Worm (Caenorhabditis elegans) whole organism, early embryonic: Measurements from ENCODE around the gene C27A2.12.

Experiments used
- B0310.2 ChIP-seq: sonication (generic microtip); optimal IDR thresholded peaks from 2 replicates; lab custom pipeline; 2016; ENCODE audit warnings: mild to moderate bottlenecking, missing genetic modification characterization, missing compliant biosample characterization
- F13C5.2 ChIP-seq: sonication (generic microtip); optimal IDR thresholded peaks from 2 replicates; lab custom pipeline; 2017; ENCODE audit warnings: mild to moderate bottlenecking, missing genetic modification characterization, inconsistent platforms, missing compliant biosample characterization
- aly-1 ChIP-seq: sonication (generic microtip); optimal IDR thresholded peaks from 2 replicates; lab custom pipeline; 2016; ENCODE audit warnings: missing genetic modification characterization, missing compliant biosample characterization
- ama-1 ChIP-seq: fragments of 150-350 bp; optimal IDR thresholded peaks from 2 replicates; lab custom pipeline; 2014
- ceh-13 ChIP-seq: fragments of 200-800 bp; sonication (Bioruptor generic); optimal IDR thresholded peaks from 2 replicates; lab custom pipeline; 2018; ENCODE audit warnings: mild to moderate bottlenecking, missing genetic modification characterization, missing compliant biosample characterization
- ceh-36 ChIP-seq: sonication (generic microtip); optimal IDR thresholded peaks from 2 replicates; lab custom pipeline; 2016; ENCODE audit warnings: missing genetic modification characterization, inconsistent platforms, missing compliant biosample characterization
- ets-7 ChIP-seq: sonication (generic microtip); optimal IDR thresholded peaks from 2 replicates; lab custom pipeline; 2016; ENCODE audit warnings: missing genotype, missing genetic modification characterization, missing compliant biosample characterization
- flt-1 ChIP-seq: fragments of 200-800 bp; sonication (Bioruptor generic); IDR thresholded peaks from 2 replicates; pipeline ENCODE4 v1.3.6; 2022; ENCODE audit warnings: missing genetic modification characterization, missing compliant biosample characterization
- hmbx-1 ChIP-seq: sonication (generic microtip); optimal IDR thresholded peaks from 2 replicates; lab custom pipeline; 2016; ENCODE audit warnings: mild to moderate bottlenecking, missing genetic modification characterization, missing compliant biosample characterization
- hmg-4 ChIP-seq: fragments of 200-800 bp; sonication (Bioruptor generic); optimal IDR thresholded peaks from 2 replicates; lab custom pipeline; 2018; ENCODE audit warnings: mild to moderate bottlenecking, missing genetic modification characterization, missing compliant biosample characterization
- hnd-1 ChIP-seq: sonication (generic microtip); optimal IDR thresholded peaks from 2 replicates; lab custom pipeline; 2016; ENCODE audit warnings: missing genetic modification characterization, missing compliant biosample characterization
- pes-1 ChIP-seq: fragments of 200-800 bp; sonication (Bioruptor generic); IDR thresholded peaks from 2 replicates; pipeline ENCODE4 v1.3.6; 2022; ENCODE audit warnings: missing genetic modification reagents, missing genetic modification characterization, missing compliant biosample characterization
- scrt-1 ChIP-seq: fragments of 200-800 bp; sonication (Bioruptor generic); IDR thresholded peaks from 2 replicates; pipeline ENCODE4 v1.3.6; 2022; ENCODE audit warnings: missing genetic modification characterization, missing compliant biosample characterization
- sea-1 ChIP-seq: fragments of 200-800 bp; sonication (Bioruptor generic); conservative IDR thresholded peaks from 2 replicates; pipeline ENCODE4 v1.3.6; 2022; ENCODE audit warnings: missing genetic modification characterization, missing compliant biosample characterization
- tbx-11 ChIP-seq: fragments of 200-800 bp; sonication (Bioruptor generic); IDR thresholded peaks from 2 replicates; pipeline ENCODE4 v1.3.6; 2022; ENCODE audit warnings: missing genetic modification characterization, missing compliant biosample characterization
- tbx-37 ChIP-seq: fragments of 200-800 bp; sonication (Bioruptor generic); conservative IDR thresholded peaks from 2 replicates; pipeline ENCODE4 v1.3.6; 2022; ENCODE audit warnings: missing genetic modification reagents, missing genetic modification characterization, missing compliant biosample characterization
- tra-4 ChIP-seq: sonication (generic microtip); optimal IDR thresholded peaks from 2 replicates; lab custom pipeline; 2017; ENCODE audit warnings: missing genetic modification characterization, missing compliant biosample characterization

C27A2.12 gene

DNA sequence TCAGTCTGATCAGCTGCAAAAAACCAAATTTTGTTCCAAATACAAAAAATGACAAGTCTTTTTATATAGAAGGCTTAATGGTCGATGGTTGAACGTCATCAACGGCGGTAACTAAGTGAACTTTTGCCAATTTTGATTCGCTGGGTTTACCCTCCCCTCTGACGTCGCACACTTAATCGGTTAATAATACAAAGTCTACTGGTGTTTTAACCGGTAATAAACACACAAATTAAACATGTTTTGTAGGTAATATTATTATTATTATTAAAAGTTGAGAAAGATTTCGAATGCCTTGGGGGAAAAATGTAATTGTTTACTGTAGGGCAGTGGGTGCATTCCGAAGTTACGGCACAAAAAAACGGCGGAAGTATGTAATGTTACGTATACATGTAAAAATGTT, 2.8 kb upstream of the C27A2.12 start, which contains the start of gene pho-12:
TSS of gene pho-12 (minus strand) at position 101 of the 400 bp plus-strand sequence.
- TF ChIP-seq scrt-1 (GFP tag; lab: Robert Waterston, UW) (no peak), tra-4 (tag; lab: Kevin White, UChicago) (no peak), B0310.2 (tag; lab: Kevin White, UChicago) (no peak), hmg-4 (no peak), ceh-36 (tag; lab: Kevin White, UChicago) (no peak), tbx-37 (no peak), tbx-11 (GFP tag; lab: Robert Waterston, UW) (no peak)

DNA sequence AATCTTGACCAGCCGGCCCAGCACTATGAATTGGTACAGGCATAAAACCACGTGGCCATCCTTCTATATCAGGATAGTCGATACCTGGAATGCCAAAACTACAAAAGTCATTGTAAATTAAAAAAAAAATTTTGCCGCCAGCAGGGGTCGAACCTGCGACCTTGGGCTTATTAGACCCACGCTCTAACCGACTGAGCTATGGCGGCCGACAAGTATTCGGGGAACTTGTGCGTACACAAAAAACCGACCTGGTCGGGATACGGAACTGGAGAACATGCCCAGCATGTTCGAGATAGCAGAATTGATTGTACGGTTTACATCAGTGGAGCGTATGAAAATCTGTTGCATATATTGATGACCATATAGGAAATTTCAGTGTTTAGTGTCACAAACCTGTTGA, 621 bp downstream of the C27A2.12 start:
- TF ChIP-seq tbx-11 (GFP tag; lab: Robert Waterston, UW) (0 out of 2 replicates have a peak, but pooled peaks have one; percentile 28), tra-4 (tag; lab: Kevin White, UChicago) (no peak), scrt-1 (GFP tag; lab: Robert Waterston, UW) (peak; percentile 72), ets-7 (tag; lab: Kevin White, UChicago) (no peak), ama-1 (no peak), sea-1 (GFP tag; lab: Robert Waterston, UW) (0 out of 2 replicates have a peak, but pooled peaks have one; percentile 63), ceh-36 (tag; lab: Kevin White, UChicago) (peak; percentile 54), F13C5.2 (tag; lab: Kevin White, UChicago) (no peak), hmg-4 (peak; percentile 51), flt-1 (GFP tag; lab: Robert Waterston, UW) (peak; percentile 72), pes-1 (GFP tag; lab: Robert Waterston, UW) (peak; percentile 86), hmbx-1 (tag; lab: Kevin White, UChicago) (no peak), B0310.2 (tag; lab: Kevin White, UChicago) (peak; percentile 24), ceh-13 (GFP tag; lab: Kevin White, UChicago) (peak; percentile 53), aly-1 (tag; lab: Kevin White, UChicago) (no peak), tbx-37 (no peak; the same call in 1 of the 2 replicates), hnd-1 (tag; lab: Kevin White, UChicago) (no peak)

- TF ChIP-seq F13C5.2 (tag; lab: Kevin White, UChicago) = no peak
- TF ChIP-seq ceh-13 (GFP tag; lab: Kevin White, UChicago) = no peak
- TF ChIP-seq ama-1 = no peak
- TF ChIP-seq tra-4 (tag; lab: Kevin White, UChicago) = no peak
- no peak for TF ChIP-seq B0310.2 (tag; lab: Kevin White, UChicago)
- TF ChIP-seq flt-1 (GFP tag; lab: Robert Waterston, UW) = no peak
- TF ChIP-seq scrt-1 (GFP tag; lab: Robert Waterston, UW) = no peak
- TF ChIP-seq sea-1 (GFP tag; lab: Robert Waterston, UW) = no peak
- TF ChIP-seq ceh-36 (tag; lab: Kevin White, UChicago) = no peak
- TF ChIP-seq hmg-4 = no peak
- no peak for TF ChIP-seq tbx-37
- no peak for TF ChIP-seq hnd-1 (tag; lab: Kevin White, UChicago)
- no peak for TF ChIP-seq hmbx-1 (tag; lab: Kevin White, UChicago)
Measured at ce11 chrII:5056254-5056653, 1.7 kb downstream of the C27A2.12 start.

DNA sequence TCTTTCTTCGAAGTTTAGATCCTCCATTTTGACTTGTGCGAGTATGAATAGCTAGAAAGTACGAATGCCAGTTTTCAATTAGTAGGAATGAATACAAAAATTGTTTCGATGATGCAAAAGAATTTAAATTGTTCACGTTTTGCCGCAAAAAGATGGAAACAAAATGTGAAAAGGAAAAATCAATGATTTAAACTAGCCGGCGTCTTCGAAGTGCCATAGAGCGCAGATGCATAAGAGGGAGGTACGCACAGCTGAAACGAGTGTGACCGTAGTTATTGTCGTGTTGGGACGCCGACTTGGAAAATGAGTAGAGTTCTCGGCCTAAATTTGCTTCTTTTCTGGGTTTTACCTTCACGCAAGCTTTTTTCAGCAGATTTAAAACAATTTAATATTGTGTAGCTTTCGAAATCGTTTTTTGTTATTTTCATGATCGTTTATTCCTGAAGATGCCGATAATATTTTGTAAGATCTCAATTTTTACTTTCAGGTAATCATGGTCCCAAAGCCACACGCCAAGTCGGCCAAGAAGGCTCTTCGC, 2.7 kb downstream of the C27A2.12 start, which contains the start of the genes ify-1 and rpl-22:
TSS of gene ify-1 (minus strand) at position 51 of the 538 bp plus-strand sequence.
TSS of gene rpl-22 (plus strand) at position 488 of the 538 bp plus-strand sequence.
- no peak for TF ChIP-seq ama-1
- no peak for TF ChIP-seq ets-7 (tag; lab: Kevin White, UChicago)
- peak; percentile 83 for TF ChIP-seq F13C5.2 (tag; lab: Kevin White, UChicago)
- TF ChIP-seq B0310.2 (tag; lab: Kevin White, UChicago) = no peak
- TF ChIP-seq tbx-11 (GFP tag; lab: Robert Waterston, UW) = no peak
- no peak for TF ChIP-seq sea-1 (GFP tag; lab: Robert Waterston, UW)
- no peak for TF ChIP-seq tra-4 (tag; lab: Kevin White, UChicago)
- peak; percentile 65 for TF ChIP-seq hmg-4
- no peak for TF ChIP-seq aly-1 (tag; lab: Kevin White, UChicago)
- TF ChIP-seq tbx-37 = peak; percentile 56; the same call in 1 of the 2 replicates
- TF ChIP-seq ceh-13 (GFP tag; lab: Kevin White, UChicago) = no peak
- TF ChIP-seq hmbx-1 (tag; lab: Kevin White, UChicago) = no peak
- TF ChIP-seq pes-1 (GFP tag; lab: Robert Waterston, UW) = no peak
- TF ChIP-seq flt-1 (GFP tag; lab: Robert Waterston, UW) = peak; percentile 69; the same call in 1 of the 2 replicates
- TF ChIP-seq scrt-1 (GFP tag; lab: Robert Waterston, UW) = no peak; the same call in 1 of the 2 replicates

ce11 chrII:5050776-5051175, 7.2 kb downstream of the C27A2.12 start:
- TF ChIP-seq ama-1 (no peak), ceh-36 (tag; lab: Kevin White, UChicago) (no peak), pes-1 (GFP tag; lab: Robert Waterston, UW) (no peak), scrt-1 (GFP tag; lab: Robert Waterston, UW) (no peak), tra-4 (tag; lab: Kevin White, UChicago) (no peak), ceh-13 (GFP tag; lab: Kevin White, UChicago) (no peak), ets-7 (tag; lab: Kevin White, UChicago) (no peak), tbx-37 (no peak), F13C5.2 (tag; lab: Kevin White, UChicago) (no peak), B0310.2 (tag; lab: Kevin White, UChicago) (no peak), flt-1 (GFP tag; lab: Robert Waterston, UW) (no peak), sea-1 (GFP tag; lab: Robert Waterston, UW) (no peak), tbx-11 (GFP tag; lab: Robert Waterston, UW) (no peak)

ce11 chrII:5049865-5050342, 8.0 kb downstream of the C27A2.12 start, which contains the start of gene F33G12.6:
TSS of gene F33G12.6 (plus strand) at chrII:5049915.
- no peak for TF ChIP-seq ceh-36 (tag; lab: Kevin White, UChicago)
- no peak for TF ChIP-seq pes-1 (GFP tag; lab: Robert Waterston, UW)
- TF ChIP-seq flt-1 (GFP tag; lab: Robert Waterston, UW) = no peak
- no peak for TF ChIP-seq B0310.2 (tag; lab: Kevin White, UChicago)
- no peak for TF ChIP-seq ceh-13 (GFP tag; lab: Kevin White, UChicago)
- TF ChIP-seq hmbx-1 (tag; lab: Kevin White, UChicago) = no peak
- TF ChIP-seq hmg-4 = no peak
- TF ChIP-seq sea-1 (GFP tag; lab: Robert Waterston, UW) = no peak
- no peak for TF ChIP-seq ets-7 (tag; lab: Kevin White, UChicago)
- no peak for TF ChIP-seq ama-1
- no peak for TF ChIP-seq scrt-1 (GFP tag; lab: Robert Waterston, UW)
- TF ChIP-seq aly-1 (tag; lab: Kevin White, UChicago) = no peak
- TF ChIP-seq tbx-11 (GFP tag; lab: Robert Waterston, UW) = no peak
- no peak for TF ChIP-seq tbx-37
- TF ChIP-seq tra-4 (tag; lab: Kevin White, UChicago) = no peak
- TF ChIP-seq F13C5.2 (tag; lab: Kevin White, UChicago) = no peak
- TF ChIP-seq hnd-1 (tag; lab: Kevin White, UChicago) = no peak
